Worm (Caenorhabditis elegans) whole organism, mixed stage, embryonic: ENCODE data around the gene idpp-4.

Experiments
- M03D4.4 ChIP-seq: sonication (generic microtip); optimal IDR thresholded peaks from 2 replicates; lab custom pipeline; 2017; ENCODE audit warnings: mild to moderate bottlenecking, missing genetic modification characterization, missing compliant biosample characterization
- blmp-1 ChIP-seq: fragments of 150-350 bp; optimal IDR thresholded peaks from 2 replicates; lab custom pipeline; 2014; ENCODE audit warnings: missing biosample characterization, missing genetic modification characterization
- ceh-39 ChIP-seq: fragments of 150-350 bp; optimal IDR thresholded peaks from 2 replicates; lab custom pipeline; 2014; ENCODE audit warnings: missing biosample characterization, missing genetic modification characterization
- ceh-43 ChIP-seq: fragments of 200-800 bp; sonication (Bioruptor generic); optimal IDR thresholded peaks from 2 replicates; lab custom pipeline; 2018; ENCODE audit warnings: mild to moderate bottlenecking, missing genetic modification characterization, moderate library complexity, missing compliant biosample characterization
- ces-1 ChIP-seq: fragments of 150-350 bp; optimal IDR thresholded peaks from 2 replicates; lab custom pipeline; 2014; ENCODE audit warnings: missing biosample characterization, missing genetic modification reagents, missing genetic modification characterization
- cnd-1 ChIP-seq: fragments of 200-800 bp; sonication (Bioruptor generic); optimal IDR thresholded peaks from 2 replicates; lab custom pipeline; 2018; ENCODE audit warnings: mild to moderate bottlenecking, missing genetic modification characterization, missing compliant biosample characterization
- ham-2 ChIP-seq: fragments of 200-800 bp; sonication (Bioruptor generic); optimal IDR thresholded peaks from 2 replicates; lab custom pipeline; 2018; ENCODE audit warnings: mild to moderate bottlenecking, missing genetic modification characterization, missing compliant biosample characterization
- hlh-1 ChIP-seq: fragments of 150-350 bp; optimal IDR thresholded peaks from 2 replicates; lab custom pipeline; 2014; ENCODE audit warnings: missing biosample characterization, missing genetic modification reagents, missing genetic modification characterization
- lin-13 ChIP-seq: fragments of 150-350 bp; optimal IDR thresholded peaks from 2 replicates; lab custom pipeline; 2014; ENCODE audit warnings: missing biosample characterization, missing genetic modification characterization
- mep-1 ChIP-seq: fragments of 150-350 bp; optimal IDR thresholded peaks from 2 replicates; lab custom pipeline; 2017; ENCODE audit warnings: missing biosample characterization, missing genetic modification reagents, missing genetic modification characterization, inconsistent platforms
- mls-2 ChIP-seq: sonication (generic microtip); optimal IDR thresholded peaks from 2 replicates; lab custom pipeline; 2016; ENCODE audit warnings: mild to moderate bottlenecking, missing genetic modification characterization, moderate library complexity, missing compliant biosample characterization
- nhr-2 ChIP-seq: fragments of 150-350 bp; optimal IDR thresholded peaks from 2 replicates; lab custom pipeline; 2014; ENCODE audit warnings: missing biosample characterization, missing genetic modification characterization
- nhr-237 ChIP-seq: fragments of 150-350 bp; optimal IDR thresholded peaks from 2 replicates; lab custom pipeline; 2014; ENCODE audit warnings: missing biosample characterization, missing genetic modification characterization
- nhr-28 ChIP-seq: fragments of 150-350 bp; optimal IDR thresholded peaks from 2 replicates; lab custom pipeline; 2014; ENCODE audit warnings: missing biosample characterization, missing genetic modification characterization
- sptf-1 ChIP-seq: sonication (generic microtip); optimal IDR thresholded peaks from 2 replicates; lab custom pipeline; 2017; ENCODE audit warnings: mild to moderate bottlenecking, missing genetic modification characterization, moderate library complexity, missing compliant biosample characterization
- ztf-11 ChIP-seq: fragments of 150-350 bp; optimal IDR thresholded peaks from 2 replicates; lab custom pipeline; 2014; ENCODE audit warnings: missing biosample characterization, missing genetic modification characterization

Gene idpp-4

ce11 chrII:10373536-10374169 lies 52.4 kb downstream of the idpp-4 start:
- TF ChIP-seq mls-2 (tag; lab: Kevin White, UChicago) (peak; percentile 79), ztf-11 (tag; lab: Kevin White, UChicago) (peak; percentile 31), M03D4.4 (tag; lab: Kevin White, UChicago) (no peak), blmp-1 (no peak), ces-1 (GFP tag; lab: Kevin White, UChicago) (peak; percentile 99), hlh-1 (no peak), ceh-43 (GFP tag; lab: Kevin White, UChicago) (peak; percentile 96), ceh-39 (tag; lab: Kevin White, UChicago) (no peak), mep-1 (tag; lab: Kevin White, UChicago) (peak; percentile 13), nhr-28 (no peak), lin-13 (tag; lab: Kevin White, UChicago) (no peak), cnd-1 (tag; lab: Kevin White, UChicago) (peak; percentile 67), sptf-1 (tag; lab: Kevin White, UChicago) (peak; percentile 76), ham-2 (GFP tag; lab: Kevin White, UChicago) (peak; percentile 67), nhr-237 (tag; lab: Kevin White, UChicago) (no peak), nhr-2 (tag; lab: Kevin White, UChicago) (no peak)
